Fruit fly (Drosophila melanogaster) whole organism, embryonic: ENCODE data around the gene CG17376.

Source experiments
- CG10147 ChIP-seq: fragments of 200-800 bp; sonication (Bioruptor generic); optimal IDR thresholded peaks from 2 replicates; lab custom pipeline; 2019; ENCODE audit warnings: missing biosample characterization, mild to moderate bottlenecking, missing genetic modification characterization, moderate library complexity
- CG11093 ChIP-seq: fragments of 200-800 bp; sonication (Bioruptor generic); IDR thresholded peaks from 3 replicates; pipeline ENCODE4 v1.3.6; 2022; ENCODE audit warnings: missing biosample characterization, missing genetic modification characterization
- CG12391 ChIP-seq: fragments of 200-800 bp; sonication (Bioruptor generic); optimal IDR thresholded peaks from 3 replicates; lab custom pipeline; 2018; ENCODE audit warnings: missing biosample characterization, mild to moderate bottlenecking, missing genetic modification characterization, moderate library complexity
- CG13775 ChIP-seq: fragments of 200-800 bp; sonication (Bioruptor generic); optimal IDR thresholded peaks from 3 replicates; lab custom pipeline; 2017; ENCODE audit warnings: missing biosample characterization, mild to moderate bottlenecking, missing genetic modification characterization
- CG14667 ChIP-seq: fragments of 200-800 bp; sonication (Bioruptor generic); IDR thresholded peaks from 2 replicates; pipeline ENCODE4 v1.3.6; 2022; ENCODE audit warnings: missing biosample characterization, missing genetic modification characterization
- CG15073 ChIP-seq: fragments of 200-800 bp; sonication (Bioruptor generic); optimal IDR thresholded peaks from 2 replicates; lab custom pipeline; 2016; ENCODE audit warnings: missing biosample characterization, missing genetic modification characterization
- CG16815 ChIP-seq: fragments of 200-800 bp; sonication (Bioruptor generic); optimal IDR thresholded peaks from 3 replicates; lab custom pipeline; 2017; ENCODE audit warnings: missing biosample characterization, mild to moderate bottlenecking, missing genetic modification characterization
- CG17802 ChIP-seq: fragments of 200-800 bp; sonication (Bioruptor generic); optimal IDR thresholded peaks from 2 replicates; lab custom pipeline; 2018; ENCODE audit warnings: missing biosample characterization, mild to moderate bottlenecking, missing genetic modification characterization, moderate library complexity
- CG17829 ChIP-seq: fragments of 200-800 bp; optimal IDR thresholded peaks from 2 replicates; lab custom pipeline; 2019; ENCODE audit warnings: missing biosample characterization, mild to moderate bottlenecking, missing genetic modification characterization, moderate library complexity
- CG2199 ChIP-seq: fragments of 200-800 bp; sonication (Bioruptor generic); IDR thresholded peaks from 3 replicates; pipeline ENCODE4 v1.3.6; 2022; ENCODE audit warnings: missing biosample characterization, missing genetic modification characterization
- CG2678 ChIP-seq: fragments of 200-800 bp; sonication (Bioruptor generic); optimal IDR thresholded peaks from 3 replicates; lab custom pipeline; 2019; ENCODE audit warnings: missing biosample characterization, mild to moderate bottlenecking, missing genetic modification characterization, moderate library complexity
- CG3726 ChIP-seq: fragments of 200-800 bp; sonication (Bioruptor generic); IDR thresholded peaks from 3 replicates; pipeline ENCODE4, ENCODE4 v1.3.6; 2022; ENCODE audit warnings: missing biosample characterization, missing genetic modification characterization
- CG4282 ChIP-seq: fragments of 200-800 bp; sonication (Bioruptor generic); optimal IDR thresholded peaks from 2 replicates; lab custom pipeline; 2016; ENCODE audit warnings: missing biosample characterization, missing genetic modification characterization
- CG4360 ChIP-seq: fragments of 200-800 bp; sonication (Bioruptor generic); IDR thresholded peaks from 2 replicates; pipeline ENCODE4 v1.3.6; 2022; ENCODE audit warnings: missing biosample characterization, missing genetic modification characterization
- CG5180 ChIP-seq: fragments of 200-800 bp; sonication (Bioruptor generic); optimal IDR thresholded peaks from 3 replicates; lab custom pipeline; 2017; ENCODE audit warnings: missing biosample characterization, missing genetic modification characterization, mild to moderate bottlenecking, moderate library complexity, missing genetic modification reagents
- CG6791 ChIP-seq: fragments of 200-800 bp; sonication (Bioruptor generic); IDR thresholded peaks from 3 replicates; pipeline ENCODE4 v1.3.6; 2022; ENCODE audit warnings: missing biosample characterization, missing genetic modification characterization; ENCODE audit not compliant: partially characterized antibody
- CG9932 ChIP-seq: fragments of 200-800 bp; sonication (Bioruptor generic); IDR thresholded peaks from 2 replicates; pipeline ENCODE4 v1.3.6; 2022; ENCODE audit warnings: missing biosample characterization, missing genetic modification characterization
- Chrac-16 ChIP-seq: fragments of 200-800 bp; sonication (Bioruptor generic); optimal IDR thresholded peaks from 3 replicates; lab custom pipeline; 2016; ENCODE audit warnings: missing biosample characterization, missing genetic modification characterization
- CoRest ChIP-seq: fragments of 200-800 bp; sonication (Bioruptor generic); optimal IDR thresholded peaks from 3 replicates; lab custom pipeline; 2018; ENCODE audit warnings: missing biosample characterization, mild to moderate bottlenecking, missing genetic modification characterization, moderate library complexity
- D19B ChIP-seq: fragments of 200-800 bp; sonication (Bioruptor generic); optimal IDR thresholded peaks from 2 replicates; lab custom pipeline; 2017; ENCODE audit warnings: missing biosample characterization, mild to moderate bottlenecking, missing genetic modification characterization
- Deaf1 ChIP-seq: fragments of 200-800 bp; optimal IDR thresholded peaks from 3 replicates; lab custom pipeline; 2019; ENCODE audit warnings: missing biosample characterization, mild to moderate bottlenecking, missing genetic modification characterization, moderate library complexity
- Dfd ChIP-seq, 2 experiments: fragments of >200 bp; optimal IDR thresholded peaks; 2 replicates each; lab custom pipeline; 2017; ENCODE audit warnings: missing biosample characterization in 2 of 2, missing genetic modification characterization in 2 of 2
- Dll ChIP-seq: fragments of 200-800 bp; sonication (Bioruptor generic); IDR thresholded peaks from 4 replicates; pipeline ENCODE4 v1.3.6; 2022; ENCODE audit warnings: missing biosample characterization, missing genetic modification characterization; ENCODE audit not compliant: partially characterized antibody
- Sox100B ChIP-seq: fragments of 200-800 bp; sonication (Bioruptor generic); optimal IDR thresholded peaks from 3 replicates; lab custom pipeline; 2018; ENCODE audit warnings: missing biosample characterization, mild to moderate bottlenecking, missing genetic modification characterization
- Sox102F ChIP-seq: fragments of 200-800 bp; sonication (Bioruptor generic); optimal IDR thresholded peaks from 2 replicates; lab custom pipeline; 2018; ENCODE audit warnings: missing biosample characterization, mild to moderate bottlenecking, missing genetic modification characterization, moderate library complexity
- ab ChIP-seq: fragments of 200-800 bp; sonication (Bioruptor generic); optimal IDR thresholded peaks from 2 replicates; lab custom pipeline; 2016; ENCODE audit warnings: missing biosample characterization, missing genetic modification characterization
- ap ChIP-seq: fragments of 200-800 bp; sonication (Bioruptor generic); IDR thresholded peaks from 2 replicates; pipeline ENCODE4 v1.3.6; 2022; ENCODE audit warnings: missing biosample characterization, missing genetic modification characterization
- bowl ChIP-seq: fragments of 200-800 bp; sonication (Bioruptor generic); IDR thresholded peaks from 2 replicates; pipeline ENCODE4 v1.3.6; 2022; ENCODE audit warnings: missing biosample characterization, missing genetic modification characterization
- dimm ChIP-seq: fragments of 200-800 bp; sonication (Bioruptor generic); IDR thresholded peaks from 2 replicates; pipeline ENCODE4 v1.3.6; 2022; ENCODE audit warnings: missing biosample characterization, missing genetic modification characterization
- dmrt99B ChIP-seq: fragments of 200-800 bp; sonication (Bioruptor generic); optimal IDR thresholded peaks from 2 replicates; lab custom pipeline; 2018; ENCODE audit warnings: missing biosample characterization, mild to moderate bottlenecking, missing genetic modification characterization, moderate library complexity
- en ChIP-seq: fragments of 200-800 bp; sonication (Bioruptor generic); optimal IDR thresholded peaks from 2 replicates; lab custom pipeline; 2016; ENCODE audit warnings: missing biosample characterization, missing genetic modification characterization
- fd102C ChIP-seq: fragments of 200-800 bp; sonication (Bioruptor generic); optimal IDR thresholded peaks from 2 replicates; lab custom pipeline; 2018; ENCODE audit warnings: missing biosample characterization, mild to moderate bottlenecking, missing genetic modification characterization, moderate library complexity
- hkb ChIP-seq, 2 experiments: fragments of 200-800 bp in 1 of 2; fragments of >200 bp in 1 of 2; sonication (Bioruptor generic) in 1 of 2; IDR thresholded peaks in 1 of 2; optimal IDR thresholded peaks in 1 of 2; 2 replicates each; pipeline versions ENCODE4 v1.3.6 to Lab custom; 2017 to 2022; ENCODE audit warnings: missing biosample characterization in 1 of 2, missing genetic modification characterization in 1 of 2
- inv ChIP-seq: fragments of 200-800 bp; sonication (Bioruptor generic); IDR thresholded peaks from 2 replicates; pipeline ENCODE4 v1.3.6; 2022; ENCODE audit warnings: missing biosample characterization, missing genetic modification characterization; ENCODE audit not compliant: partially characterized antibody
- jumu ChIP-seq: fragments of 200-800 bp; sonication (Bioruptor generic); optimal IDR thresholded peaks from 3 replicates; lab custom pipeline; 2016; ENCODE audit warnings: missing biosample characterization, missing genetic modification characterization
- lov ChIP-seq, 2 experiments: fragments of 200-800 bp in 1 of 2; fragments of >200 bp in 1 of 2; sonication (Bioruptor generic) in 1 of 2; IDR thresholded peaks in 1 of 2; optimal IDR thresholded peaks in 1 of 2; 2 replicates in 1 of 2; 3 replicates in 1 of 2; pipeline versions ENCODE4 v1.3.6 to Lab custom; 2017 to 2022; ENCODE audit warnings: missing biosample characterization in 1 of 2, missing genetic modification characterization in 1 of 2
- luna ChIP-seq: fragments of 200-800 bp; sonication (Bioruptor generic); optimal IDR thresholded peaks from 2 replicates; lab custom pipeline; 2016; ENCODE audit warnings: missing biosample characterization, missing genetic modification characterization
- mam ChIP-seq: fragments of 200-800 bp; sonication (Bioruptor generic); optimal IDR thresholded peaks from 3 replicates; lab custom pipeline; 2016; ENCODE audit warnings: missing biosample characterization, missing genetic modification characterization
- mirr ChIP-seq: fragments of 200-800 bp; sonication (Bioruptor generic); optimal IDR thresholded peaks from 3 replicates; lab custom pipeline; 2018; ENCODE audit warnings: missing biosample characterization, mild to moderate bottlenecking, missing genetic modification characterization
- oc ChIP-seq: fragments of 200-800 bp; sonication (Bioruptor generic); optimal IDR thresholded peaks from 2 replicates; lab custom pipeline; 2018; ENCODE audit warnings: missing biosample characterization, mild to moderate bottlenecking, missing genetic modification characterization, moderate library complexity
- pita ChIP-seq: fragments of 200-800 bp; sonication (Bioruptor generic); optimal IDR thresholded peaks from 2 replicates; lab custom pipeline; 2017; ENCODE audit warnings: missing biosample characterization, mild to moderate bottlenecking, missing genetic modification characterization
- prd ChIP-seq, 3 experiments: fragments of >200 bp in 2 of 3; fragments of 200-800 bp in 1 of 3; sonication (Bioruptor generic) in 1 of 3; optimal IDR thresholded peaks in 2 of 3; IDR thresholded peaks in 1 of 3; 2 replicates in 2 of 3; 3 replicates in 1 of 3; pipeline versions ENCODE4 v1.3.6 to Lab custom; 2017 to 2022; ENCODE audit warnings: missing biosample characterization in 1 of 3, missing genetic modification characterization in 1 of 3
- ranshi ChIP-seq: fragments of 200-800 bp; sonication (Bioruptor generic); IDR thresholded peaks from 2 replicates; pipeline ENCODE4 v1.3.6; 2022; ENCODE audit warnings: missing biosample characterization, missing genetic modification characterization
- tap ChIP-seq: fragments of 200-800 bp; optimal IDR thresholded peaks from 3 replicates; lab custom pipeline; 2019; ENCODE audit warnings: missing biosample characterization, mild to moderate bottlenecking, missing genetic modification characterization, moderate library complexity
- tin ChIP-seq: fragments of 200-800 bp; sonication (Bioruptor generic); optimal IDR thresholded peaks from 3 replicates; lab custom pipeline; 2016; ENCODE audit warnings: missing biosample characterization, missing genetic modification characterization
- zen ChIP-seq: fragments of 200-800 bp; sonication (Bioruptor generic); optimal IDR thresholded peaks from 3 replicates; lab custom pipeline; 2018; ENCODE audit warnings: missing biosample characterization, mild to moderate bottlenecking, missing genetic modification characterization, moderate library complexity
- zf30C ChIP-seq: fragments of 200-800 bp; sonication (Bioruptor generic); optimal IDR thresholded peaks from 3 replicates; lab custom pipeline; 2018; ENCODE audit warnings: missing biosample characterization, mild to moderate bottlenecking, missing genetic modification characterization

CG17376 gene

dm6 chr2L:6798762-6799246, 1.9 kb downstream of the CG17376 start, which contains the start of the genes nrv2 and CG43610:
Gene nrv2, minus strand, starts transcription at chr2L:6798862.
Gene CG43610, plus strand, starts transcription at chr2L:6799196.
- TF ChIP-seq inv (GFP tag; lab: Robert Waterston, UW): no peak
- no peak for TF ChIP-seq CG4282 (GFP tag; lab: Kevin White, UChicago)
- no peak for TF ChIP-seq Dfd (GFP tag; optimal IDR thresholded peaks at IDR 0.05; lab: Kevin White, UChicago)
- no peak for TF ChIP-seq CG11093
- TF ChIP-seq CG14667 (GFP tag; lab: Robert Waterston, UW): no peak
- TF ChIP-seq en (GFP tag; lab: Kevin White, UChicago): no peak
- TF ChIP-seq CG16815: no peak
- TF ChIP-seq Sox100B (GFP tag; lab: Kevin White, UChicago): no peak
- TF ChIP-seq fd102C (GFP tag; lab: Kevin White, UChicago): no peak
- no peak for TF ChIP-seq CG13775 (GFP tag; lab: Kevin White, UChicago)
- TF ChIP-seq CG2199 (GFP tag; lab: Robert Waterston, UW): no peak
- no peak for TF ChIP-seq tap (tag; lab: Kevin White, UChicago)
- TF ChIP-seq, all 482 proteins: peak for 0

dm6 chr2L:6797408-6797807, 3.3 kb downstream of the CG17376 start:
- TF ChIP-seq dimm (no peak), Deaf1 (tag; lab: Kevin White, UChicago) (no peak), pita (GFP tag; lab: Kevin White, UChicago) (peak; percentile 89), CG6791 (peak; percentile 71; the same call in 2 of the 3 replicates), CG15073 (GFP tag; lab: Kevin White, UChicago) (no peak), tin (GFP tag; lab: Kevin White, UChicago) (peak; percentile 41), Chrac-16 (GFP tag; lab: Kevin White, UChicago) (peak; percentile 46), prd (optimal IDR thresholded peaks at IDR 0.05; lab: Kevin White, UChicago) (no peak), prd (GFP tag; IDR thresholded peaks at IDR 0.05; lab: Robert Waterston, UW) (peak; percentile 35; the same call in 1 of the 3 replicates), hkb (optimal IDR thresholded peaks at IDR 0.05; lab: Kevin White, UChicago) (peak; percentile 66), hkb (GFP tag; IDR thresholded peaks at IDR 0.05; lab: Robert Waterston, UW) (no peak), CG11093 (no peak), CG17802 (tag; lab: Kevin White, UChicago) (no peak), mirr (no peak), zf30C (GFP tag; lab: Kevin White, UChicago) (no peak), CG2678 (no peak), dmrt99B (tag; lab: Kevin White, UChicago) (peak; percentile 4), oc (no peak), CG17829 (peak; percentile 72), D19B (no peak), CG3726 (no peak), CG4360 (GFP tag; lab: Robert Waterston, UW) (peak; percentile 50), bowl (GFP tag; lab: Robert Waterston, UW) (no peak), ranshi (no peak), CG5180 (no peak), CG10147 (no peak), CG9932 (GFP tag; lab: Robert Waterston, UW) (peak; percentile 61), Sox102F (GFP tag; lab: Kevin White, UChicago) (peak; percentile 47), Dll (GFP tag; lab: Robert Waterston, UW) (0 out of 4 replicates have a peak, but pooled peaks have one; percentile 33), jumu (GFP tag; lab: Kevin White, UChicago) (no peak), ap (GFP tag; lab: Robert Waterston, UW) (no peak), zen (tag; lab: Kevin White, UChicago) (peak; percentile 47), lov (optimal IDR thresholded peaks at IDR 0.05; lab: Kevin White, UChicago) (no peak), lov (GFP tag; IDR thresholded peaks at IDR 0.05; lab: Robert Waterston, UW) (no peak), CoRest (peak; percentile 65), CG12391 (peak; percentile 30), ab (GFP tag; lab: Kevin White, UChicago) (no peak), mam (peak; percentile 27), luna (GFP tag; lab: Kevin White, UChicago) (no peak)
